Worm (Caenorhabditis elegans): Measurements from ENCODE around the gene F08F1.4.

The F08F1.4 gene

DNA sequence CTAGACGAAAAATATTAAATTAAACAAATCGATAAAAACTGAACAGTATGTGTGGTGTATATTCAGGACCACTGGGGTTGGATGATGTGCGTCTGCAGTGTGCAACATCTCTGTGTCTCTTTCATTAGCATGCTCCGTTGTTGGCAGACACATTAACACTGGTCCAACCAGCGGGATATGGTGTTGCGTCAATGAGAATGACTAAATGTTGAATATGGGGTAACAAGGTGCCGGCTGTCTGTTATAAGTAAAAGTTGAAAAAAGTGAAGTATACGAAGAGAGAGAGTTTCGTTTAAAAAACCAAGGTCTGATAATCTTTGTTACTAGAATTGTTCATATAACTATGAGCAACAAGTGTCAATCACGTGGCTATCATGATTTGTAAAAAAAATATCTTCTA is 3.6 kb downstream of the F08F1.4 start, which contains the start of gene ced-8:
Gene ced-8 (minus strand): TSS at position 101 of the 400 bp plus-strand sequence.
- TF ChIP-seq madf-5 (GFP tag; IDR thresholded peaks at IDR 0.05) (no peak), aha-1 (tag) (no peak), Y105C5A.15 (GFP tag; IDR thresholded peaks at IDR 0.05) (no peak), jun-1 (tag; optimal IDR thresholded peaks at IDR 0.05) (no peak), madf-9 (GFP tag; conservative IDR thresholded peaks at IDR 0.05) (no peak), ceh-44 (GFP tag; IDR thresholded peaks at IDR 0.05) (no peak), ztf-7 (tag; optimal IDR thresholded peaks at IDR 0.05) (no peak), lin-15B (tag; optimal IDR thresholded peaks at IDR 0.05) (no peak)

DNA sequence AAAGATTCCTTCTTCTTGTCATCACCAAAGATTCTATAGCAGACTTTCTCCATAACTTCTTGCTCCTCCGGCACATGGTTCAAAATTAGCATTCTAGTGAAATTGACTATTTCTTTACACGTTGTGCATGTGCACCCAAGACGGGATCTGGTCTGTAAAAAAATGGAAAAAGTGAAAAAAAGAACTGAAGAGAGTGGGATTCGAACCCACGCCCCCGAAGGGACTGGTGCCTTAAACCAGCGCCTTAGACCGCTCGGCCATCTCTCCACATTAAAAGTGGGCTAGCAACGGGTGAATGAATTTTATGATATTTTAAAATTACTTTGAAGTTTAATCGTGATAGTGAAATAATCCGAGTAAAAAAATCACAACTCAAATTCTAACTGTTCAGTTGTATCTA is 4.5 kb downstream of the F08F1.4 start:
- TF ChIP-seq D1046.2 (GFP tag; IDR thresholded peaks at IDR 0.05) (no peak), lim-7 (GFP tag; IDR thresholded peaks at IDR 0.05) (peak; percentile 69; the same call in 1 of the 2 replicates), Y48G9A.11 (GFP tag; IDR thresholded peaks at IDR 0.05) (0 out of 2 replicates have a peak, but pooled peaks have one; percentile 42), tra-1 (GFP tag; IDR thresholded peaks at IDR 0.05) (peak; percentile 13; the same call in 1 of the 2 replicates), dpl-1 (GFP tag; optimal IDR thresholded peaks at IDR 0.05) (no peak), zfp-3 (GFP tag; conservative IDR thresholded peaks at IDR 0.05) (no peak), pqm-1 (tag; optimal IDR thresholded peaks at IDR 0.05) (no peak), mes-2 (tag; optimal IDR thresholded peaks at IDR 0.05; ENCODE audit: poor library complexity, severe bottlenecking) (peak; percentile 38), madf-9 (GFP tag; conservative IDR thresholded peaks at IDR 0.05) (0 out of 2 replicates have a peak, but pooled peaks have one; percentile 29), zip-11 (GFP tag; IDR thresholded peaks at IDR 0.05) (no peak), dmd-8 (GFP tag; IDR thresholded peaks at IDR 0.05) (peak; percentile 80), vab-7 (GFP tag; IDR thresholded peaks at IDR 0.05) (0 out of 2 replicates have a peak, but pooled peaks have one; percentile 23), F26F4.8 (GFP tag; conservative IDR thresholded peaks at IDR 0.05) (0 out of 2 replicates have a peak, but pooled peaks have one; percentile 57), dmd-9 (GFP tag; IDR thresholded peaks at IDR 0.05) (no peak), egl-43 (GFP tag; IDR thresholded peaks at IDR 0.05) (peak; percentile 66; the same call in 1 of the 2 replicates), mxl-3 (GFP tag; optimal IDR thresholded peaks at IDR 0.05) (no peak), ceh-44 (GFP tag; IDR thresholded peaks at IDR 0.05) (no peak), F44E2.7 (GFP tag; IDR thresholded peaks at IDR 0.05) (0 out of 2 replicates have a peak, but pooled peaks have one; percentile 23), unc-62 (GFP tag; optimal IDR thresholded peaks at IDR 0.05 in 1 of 2) (peak in 1 of 2 experiments; percentile 23), unc-62 (tag; optimal IDR thresholded peaks at IDR 0.05) (no peak), Y75B8A.6 (GFP tag; IDR thresholded peaks at IDR 0.05) (no peak), aha-1 (tag) (peak; percentile 72), snpc-1.2 (GFP tag; IDR thresholded peaks at IDR 0.05) (peak; percentile 67), mdt-29 (GFP tag; IDR thresholded peaks at IDR 0.05) (0 out of 2 replicates have a peak, but pooled peaks have one; percentile 21), ZK546.5 (tag; optimal IDR thresholded peaks at IDR 0.05) (no peak), nhr-11 (tag; optimal IDR thresholded peaks at IDR 0.05) (no peak)

DNA sequence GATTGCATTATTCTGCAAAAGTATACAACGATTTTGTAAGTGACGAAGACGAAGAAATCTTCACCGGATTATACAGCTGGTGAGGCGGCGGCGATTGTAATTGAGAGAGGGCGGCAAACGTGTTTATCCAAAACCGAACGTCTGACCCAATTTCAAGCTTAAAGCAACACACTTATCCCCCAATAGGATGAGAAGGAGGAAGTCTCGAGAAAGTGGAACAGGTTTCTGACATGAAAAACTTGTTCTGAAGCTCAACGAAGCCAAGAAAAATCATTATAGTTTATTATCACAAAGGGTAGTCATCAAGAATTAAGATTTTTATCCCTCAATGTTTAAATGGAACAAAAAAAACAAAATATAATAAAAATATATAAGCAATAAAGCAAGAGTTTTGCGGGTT is 5.2 kb downstream of the F08F1.4 start, which contains the start of gene spp-13:
Gene spp-13 (minus strand): TSS at position 143 of the 400 bp plus-strand sequence.
- peak; percentile 24; the same call in 1 of the 2 replicates for TF ChIP-seq nhr-42 (GFP tag; IDR thresholded peaks at IDR 0.05)
- no peak for TF ChIP-seq dmd-9 (GFP tag; IDR thresholded peaks at IDR 0.05)
- peak; percentile 43 for TF ChIP-seq hlh-11 (tag; optimal IDR thresholded peaks at IDR 0.05)
- no peak for TF ChIP-seq spr-3 (GFP tag; optimal IDR thresholded peaks at IDR 0.05)

DNA sequence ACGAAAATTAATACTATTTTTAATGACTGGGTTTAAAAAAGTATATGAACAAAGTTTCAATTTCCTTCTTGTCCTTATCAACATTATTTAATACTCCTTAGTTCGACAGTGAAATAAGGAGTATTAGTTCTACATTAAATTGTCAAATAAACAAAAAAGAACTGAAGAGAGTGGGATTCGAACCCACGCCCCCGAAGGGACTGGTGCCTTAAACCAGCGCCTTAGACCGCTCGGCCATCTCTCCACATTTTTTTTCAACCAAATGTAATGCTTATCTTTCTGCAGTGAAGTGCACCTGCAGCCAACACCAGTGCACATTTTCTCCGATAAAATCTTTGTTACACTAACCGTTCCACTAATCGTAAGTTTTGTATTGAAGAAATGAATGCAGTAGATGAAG is 6.0 kb downstream of the F08F1.4 start:
- TF ChIP-seq snpc-1.2 (GFP tag; IDR thresholded peaks at IDR 0.05) (peak; percentile 76), mxl-2 (GFP tag; conservative IDR thresholded peaks at IDR 0.05) (no peak), arid-1 (GFP tag; conservative IDR thresholded peaks at IDR 0.05) (0 out of 2 replicates have a peak, but pooled peaks have one; percentile 39), daf-16 (GFP tag; optimal IDR thresholded peaks at IDR 0.05) (no peak), daf-16 (tag; optimal IDR thresholded peaks at IDR 0.05) (peak; percentile 37), mep-1 (tag; optimal IDR thresholded peaks at IDR 0.05) (peak; percentile 19), lin-13 (GFP tag; optimal IDR thresholded peaks at IDR 0.05) (peak; percentile 7), Y48G9A.11 (GFP tag; IDR thresholded peaks at IDR 0.05) (no peak), mxl-3 (GFP tag; optimal IDR thresholded peaks at IDR 0.05) (no peak), ZK337.2 (GFP tag; IDR thresholded peaks at IDR 0.05) (no peak), dve-1 (tag; optimal IDR thresholded peaks at IDR 0.05; ENCODE audit: insufficient read depth) (peak; percentile 46), lin-15B (tag; optimal IDR thresholded peaks at IDR 0.05) (no peak), nhr-41 (GFP tag; IDR thresholded peaks at IDR 0.05) (no peak), tra-1 (GFP tag; IDR thresholded peaks at IDR 0.05) (peak; percentile 40; the same call in 1 of the 2 replicates), Y75B8A.6 (GFP tag; IDR thresholded peaks at IDR 0.05) (no peak), F26F4.8 (GFP tag; conservative IDR thresholded peaks at IDR 0.05) (peak; percentile 62; the same call in 1 of the 2 replicates), unc-39 (tag; optimal IDR thresholded peaks at IDR 0.05) (no peak), T20F7.1 (GFP tag; optimal IDR thresholded peaks at IDR 0.05) (peak; percentile 3), nhr-6 (tag; optimal IDR thresholded peaks at IDR 0.05) (peak; percentile 18)

All from whole organism, L4 larva.